Fruit fly (Drosophila melanogaster) whole organism, prepupa: ENCODE measurements around the gene Eig71Ek.

Experiments used
- Ets96B ChIP-seq: fragments of 200-800 bp; optimal IDR thresholded peaks from 2 replicates; lab custom pipeline; 2019; ENCODE audit warnings: missing biosample characterization, mild to moderate bottlenecking, missing genetic modification characterization, moderate library complexity
- Lpt ChIP-seq: fragments of 200-800 bp; sonication (Bioruptor generic); optimal IDR thresholded peaks from 3 replicates; lab custom pipeline; 2016; ENCODE audit warnings: missing biosample characterization, missing genetic modification characterization
- ss ChIP-seq, 2 experiments: fragments of 200-800 bp; sonication (Bioruptor generic); optimal IDR thresholded peaks; 2 replicates in 1 of 2; 3 replicates in 1 of 2; lab custom pipeline; 2017 to 2018; ENCODE audit warnings: mild to moderate bottlenecking in 2 of 2, missing biosample characterization in 2 of 2, missing genetic modification characterization in 2 of 2, moderate library complexity in 1 of 2

DNA sequence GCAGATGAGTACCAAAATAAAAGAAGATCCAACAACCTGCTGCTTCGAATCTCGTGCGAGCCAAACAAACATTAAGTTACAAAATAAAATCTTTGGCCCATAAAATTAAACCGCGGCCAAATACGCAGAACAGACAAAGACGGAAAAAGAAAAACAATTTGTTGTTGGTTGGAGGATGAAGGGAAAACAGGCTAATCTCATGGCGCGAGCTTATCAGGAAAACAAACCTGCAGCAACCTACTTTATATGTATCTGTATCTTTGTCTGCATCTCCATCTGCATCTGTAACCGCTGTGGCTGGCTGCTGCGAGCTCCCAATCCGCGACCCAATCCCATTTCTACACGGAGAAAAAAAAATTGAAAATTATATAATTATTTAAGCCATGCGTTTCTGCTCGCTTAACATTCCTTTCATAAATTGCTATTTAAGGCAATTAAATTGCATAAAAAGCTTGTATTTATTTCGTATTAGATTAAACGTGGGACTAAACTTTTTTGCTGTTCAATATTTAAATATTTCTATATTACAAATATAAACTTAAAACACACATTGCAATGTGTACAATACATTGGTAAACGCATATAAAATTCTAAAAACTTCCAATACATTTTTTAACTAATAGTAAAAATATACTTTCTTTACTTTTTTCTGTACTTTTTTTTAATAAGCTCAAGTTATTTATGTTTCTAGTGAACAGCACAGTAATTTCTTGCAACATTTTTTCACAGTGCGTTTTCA, 31.9 kb downstream of the Eig71Ek start:
- peak; percentile 20 for TF ChIP-seq Ets96B (tag; lab: Kevin White, UChicago)
- no peak for TF ChIP-seq Lpt (GFP tag; lab: Kevin White, UChicago)
- no peak for TF ChIP-seq ss (GFP tag; optimal IDR thresholded peaks at IDR 0.05; lab: Kevin White, UChicago)
